Worm (Caenorhabditis elegans) whole organism, L2 larva: ENCODE data around the gene Y47D3A.20.

ENCODE experiments used
- C34F6.9 ChIP-seq: fragments of 150-350 bp; optimal IDR thresholded peaks from 2 replicates; lab custom pipeline; 2014; ENCODE audit warnings: missing biosample characterization, missing genetic modification characterization
- R02D3.7 ChIP-seq: fragments of 150-350 bp; optimal IDR thresholded peaks from 2 replicates; lab custom pipeline; 2014; ENCODE audit warnings: missing biosample characterization, missing genetic modification characterization
- Y55F3AM.14 ChIP-seq: fragments of 200-800 bp; sonication (Bioruptor generic); optimal IDR thresholded peaks from 2 replicates; lab custom pipeline; 2018; ENCODE audit warnings: mild to moderate bottlenecking, missing genetic modification characterization, missing compliant biosample characterization
- alr-1 ChIP-seq: fragments of 150-350 bp; optimal IDR thresholded peaks from 2 replicates; lab custom pipeline; 2014; ENCODE audit warnings: missing biosample characterization, missing genetic modification characterization
- aly-2 ChIP-seq: fragments of 150-350 bp; optimal IDR thresholded peaks from 2 replicates; lab custom pipeline; 2014; ENCODE audit warnings: missing biosample characterization, missing genetic modification characterization
- blmp-1 ChIP-seq: sonication (generic microtip); optimal IDR thresholded peaks from 2 replicates; lab custom pipeline; 2017; ENCODE audit warnings: missing genetic modification characterization, mild to moderate bottlenecking, missing compliant biosample characterization, antibody characterized with exemption, moderate library complexity; ENCODE audit not compliant: insufficient read depth
- ceh-16 ChIP-seq: fragments of 150-350 bp; optimal IDR thresholded peaks from 2 replicates; lab custom pipeline; 2014; ENCODE audit warnings: missing biosample characterization, missing genetic modification characterization
- ceh-82 ChIP-seq: fragments of 150-350 bp; optimal IDR thresholded peaks from 2 replicates; lab custom pipeline; 2014; ENCODE audit warnings: missing biosample characterization, missing genetic modification characterization
- crh-2 ChIP-seq: sonication (generic microtip); optimal IDR thresholded peaks from 2 replicates; lab custom pipeline; 2017; ENCODE audit warnings: missing biosample characterization, missing genetic modification characterization
- dmd-4 ChIP-seq: sonication (generic microtip); optimal IDR thresholded peaks from 2 replicates; lab custom pipeline; 2017; ENCODE audit warnings: missing biosample characterization, missing genetic modification characterization
- egl-27 ChIP-seq: sonication (generic microtip); optimal IDR thresholded peaks from 3 replicates; lab custom pipeline; 2017; ENCODE audit warnings: missing biosample characterization, missing genetic modification reagents, missing genetic modification characterization
- elt-1 ChIP-seq: fragments of 150-350 bp; optimal IDR thresholded peaks from 2 replicates; lab custom pipeline; 2014; ENCODE audit warnings: missing biosample characterization, missing genetic modification characterization
- fos-1 ChIP-seq: fragments of 150-350 bp; optimal IDR thresholded peaks from 2 replicates; lab custom pipeline; 2014; ENCODE audit warnings: missing biosample characterization, missing genetic modification characterization
- gmeb-1 ChIP-seq: fragments of 150-350 bp; optimal IDR thresholded peaks from 2 replicates; lab custom pipeline; 2014; ENCODE audit warnings: missing biosample characterization, missing genetic modification characterization
- lin-11 ChIP-seq: fragments of 150-350 bp; sonication (generic microtip); optimal IDR thresholded peaks from 2 replicates; lab custom pipeline; 2014; ENCODE audit warnings: missing biosample characterization, missing genetic modification characterization, inconsistent platforms, mixed read lengths
- lin-13 ChIP-seq: fragments of 150-350 bp; optimal IDR thresholded peaks from 2 replicates; lab custom pipeline; 2014; ENCODE audit warnings: missing biosample characterization, missing genetic modification reagents, missing genetic modification characterization
- lin-39 ChIP-seq: fragments of 150-350 bp; optimal IDR thresholded peaks from 2 replicates; lab custom pipeline; 2014; ENCODE audit warnings: missing biosample characterization, missing genetic modification reagents, missing genetic modification characterization
- lsy-2 ChIP-seq, 2 experiments: fragments of 150-350 bp in 1 of 2; sonication (generic microtip) in 1 of 2; optimal IDR thresholded peaks; 2 replicates each; lab custom pipeline; 2014 to 2017; ENCODE audit warnings: missing biosample characterization in 2 of 2, missing genetic modification characterization in 2 of 2
- mab-5 ChIP-seq: fragments of 150-350 bp; optimal IDR thresholded peaks from 2 replicates; lab custom pipeline; 2014; ENCODE audit warnings: missing biosample characterization, missing genetic modification characterization
- mbf-1 ChIP-seq: sonication (generic microtip); optimal IDR thresholded peaks from 2 replicates; lab custom pipeline; 2017; ENCODE audit warnings: missing biosample characterization, missing genetic modification characterization
- mdl-1 ChIP-seq, 2 experiments: fragments of 150-350 bp in 1 of 2; sonication (generic microtip) in 1 of 2; optimal IDR thresholded peaks; 2 replicates each; lab custom pipeline; 2017; ENCODE audit warnings: missing biosample characterization in 2 of 2, missing genetic modification characterization in 2 of 2
- nhr-10 ChIP-seq: sonication (generic microtip); optimal IDR thresholded peaks from 2 replicates; lab custom pipeline; 2017; ENCODE audit warnings: missing biosample characterization, missing genetic modification characterization
- nhr-11 ChIP-seq: fragments of 150-350 bp; optimal IDR thresholded peaks from 2 replicates; lab custom pipeline; 2014; ENCODE audit warnings: missing biosample characterization, missing genetic modification characterization
- nhr-129 ChIP-seq: fragments of 150-350 bp; optimal IDR thresholded peaks from 2 replicates; lab custom pipeline; 2014; ENCODE audit warnings: missing biosample characterization, missing genetic modification characterization
- nhr-21 ChIP-seq: fragments of 150-350 bp; optimal IDR thresholded peaks from 2 replicates; lab custom pipeline; 2014; ENCODE audit warnings: missing biosample characterization, missing genetic modification characterization
- nhr-23 ChIP-seq: fragments of 150-350 bp; optimal IDR thresholded peaks from 2 replicates; lab custom pipeline; 2014; ENCODE audit warnings: missing biosample characterization, missing genetic modification reagents, missing genetic modification characterization
- nhr-237 ChIP-seq: fragments of 150-350 bp; optimal IDR thresholded peaks from 2 replicates; lab custom pipeline; 2014; ENCODE audit warnings: missing biosample characterization, missing genetic modification characterization
- nhr-25 ChIP-seq: fragments of 150-350 bp; sonication (generic microtip); optimal IDR thresholded peaks from 3 replicates; lab custom pipeline; 2014; ENCODE audit warnings: missing biosample characterization, missing genetic modification characterization
- nhr-6 ChIP-seq: fragments of 150-350 bp; optimal IDR thresholded peaks from 2 replicates; lab custom pipeline; 2014; ENCODE audit warnings: missing biosample characterization, missing genetic modification characterization
- nhr-77 ChIP-seq: fragments of 150-350 bp; optimal IDR thresholded peaks from 2 replicates; lab custom pipeline; 2014; ENCODE audit warnings: missing biosample characterization, missing genetic modification characterization
- peb-1 ChIP-seq: fragments of 150-350 bp; optimal IDR thresholded peaks from 2 replicates; lab custom pipeline; 2014; ENCODE audit warnings: missing biosample characterization, missing genetic modification characterization
- skn-1 ChIP-seq: sonication (generic microtip); optimal IDR thresholded peaks from 2 replicates; lab custom pipeline; 2017; ENCODE audit warnings: missing biosample characterization, missing genetic modification characterization
- sma-3 ChIP-seq: sonication (generic microtip); optimal IDR thresholded peaks from 2 replicates; lab custom pipeline; 2016; ENCODE audit warnings: missing genetic modification reagents, missing genetic modification characterization, missing compliant biosample characterization
- sma-9 ChIP-seq, 2 experiments: fragments of 150-350 bp in 1 of 2; sonication (generic microtip) in 1 of 2; optimal IDR thresholded peaks; 2 replicates each; lab custom pipeline; 2014 to 2016; ENCODE audit warnings: missing genetic modification characterization in 2 of 2, mild to moderate bottlenecking in 1 of 2, missing biosample characterization in 1 of 2, missing compliant biosample characterization in 1 of 2, missing genetic modification reagents in 1 of 2, moderate library complexity in 1 of 2
- snpc-4 ChIP-seq: fragments of 150-350 bp; optimal IDR thresholded peaks from 2 replicates; lab custom pipeline; 2014; ENCODE audit warnings: missing biosample characterization, missing genetic modification characterization
- zag-1 ChIP-seq: fragments of 150-350 bp; optimal IDR thresholded peaks from 2 replicates; lab custom pipeline; 2014; ENCODE audit warnings: missing biosample characterization, missing genetic modification characterization
- ztf-1 ChIP-seq: fragments of 200-800 bp; sonication (Bioruptor generic); conservative IDR thresholded peaks from 2 replicates; pipeline ENCODE4 v1.3.6; 2022; ENCODE audit warnings: missing genetic modification characterization, missing compliant biosample characterization
- ztf-11 ChIP-seq: sonication (generic microtip); optimal IDR thresholded peaks from 2 replicates; lab custom pipeline; 2017; ENCODE audit warnings: missing biosample characterization, missing genetic modification characterization
- ztf-4 ChIP-seq: fragments of 150-350 bp; optimal IDR thresholded peaks from 2 replicates; lab custom pipeline; 2014; ENCODE audit warnings: missing biosample characterization, missing genetic modification characterization

Gene Y47D3A.20

ce11 chrIII:11237741-11238140, 37.1 kb upstream of the Y47D3A.20 start:
- no peak for TF ChIP-seq nhr-77 (tag; lab: Kevin White, UChicago)
- no peak for TF ChIP-seq nhr-237
- TF ChIP-seq zag-1 (tag; lab: Kevin White, UChicago) = no peak
- TF ChIP-seq nhr-25 (tag; lab: Kevin White, UChicago) = no peak
- TF ChIP-seq nhr-21 = no peak
- no peak for TF ChIP-seq ceh-16
- TF ChIP-seq Y55F3AM.14 (GFP tag; lab: Kevin White, UChicago) = no peak
- TF ChIP-seq lsy-2 (tag; optimal IDR thresholded peaks at IDR 0.05; lab: Kevin White, UChicago) = no peak
- no peak for TF ChIP-seq elt-1 (tag; lab: Kevin White, UChicago)
- TF ChIP-seq peb-1 (tag; lab: Kevin White, UChicago) = no peak

ce11 chrIII:11238309-11238708, 36.6 kb upstream of the Y47D3A.20 start:
- TF ChIP-seq sma-9 (GFP tag; optimal IDR thresholded peaks at IDR 0.05; lab: Kevin White, UChicago) (no peak), sma-9 (tag; optimal IDR thresholded peaks at IDR 0.05; lab: Kevin White, UChicago) (no peak), nhr-11 (tag; lab: Kevin White, UChicago) (no peak), dmd-4 (no peak)

ce11 chrIII:11238790-11239189, 36.1 kb upstream of the Y47D3A.20 start:
- TF ChIP-seq C34F6.9 (tag; lab: Kevin White, UChicago) = no peak
- TF ChIP-seq skn-1 (tag; lab: Kevin White, UChicago) = no peak
- TF ChIP-seq gmeb-1 = no peak
- TF ChIP-seq lin-11 (tag; lab: Kevin White, UChicago) = no peak
- no peak for TF ChIP-seq elt-1 (tag; lab: Kevin White, UChicago)
- TF ChIP-seq fos-1 = no peak
- TF ChIP-seq R02D3.7 (tag; lab: Kevin White, UChicago) = no peak
- no peak for TF ChIP-seq alr-1 (tag; lab: Kevin White, UChicago)
- no peak for TF ChIP-seq mab-5 (tag; lab: Kevin White, UChicago)

ce11 chrIII:11240776-11241175, 34.1 kb upstream of the Y47D3A.20 start:
- TF ChIP-seq skn-1 (tag; lab: Kevin White, UChicago) (no peak), zag-1 (tag; lab: Kevin White, UChicago) (no peak), lin-39 (tag; lab: Kevin White, UChicago) (no peak), C34F6.9 (tag; lab: Kevin White, UChicago) (no peak), nhr-11 (tag; lab: Kevin White, UChicago) (no peak), dmd-4 (no peak), lin-11 (tag; lab: Kevin White, UChicago) (no peak), fos-1 (peak; percentile 81), mbf-1 (no peak), sma-9 (GFP tag; optimal IDR thresholded peaks at IDR 0.05; lab: Kevin White, UChicago) (peak; percentile 32), sma-9 (tag; optimal IDR thresholded peaks at IDR 0.05; lab: Kevin White, UChicago) (no peak), nhr-25 (tag; lab: Kevin White, UChicago) (peak; percentile 55), nhr-6 (tag; lab: Kevin White, UChicago) (no peak), alr-1 (tag; lab: Kevin White, UChicago) (no peak), sma-3 (GFP tag; lab: Kevin White, UChicago) (no peak), ztf-4 (tag; lab: Kevin White, UChicago) (no peak), nhr-21 (no peak), mdl-1 (tag; optimal IDR thresholded peaks at IDR 0.05; lab: Kevin White, UChicago) (no peak), nhr-129 (tag; lab: Kevin White, UChicago) (no peak), lin-13 (GFP tag; lab: Kevin White, UChicago) (no peak), elt-1 (tag; lab: Kevin White, UChicago) (no peak), nhr-10 (tag; lab: Kevin White, UChicago) (no peak), nhr-23 (tag; lab: Kevin White, UChicago) (no peak), gmeb-1 (no peak), mab-5 (tag; lab: Kevin White, UChicago) (no peak), nhr-237 (no peak), ztf-11 (no peak), egl-27 (tag; lab: Kevin White, UChicago) (no peak), snpc-4 (no peak), ceh-82 (tag; lab: Kevin White, UChicago) (no peak), ztf-1 (GFP tag; lab: Robert Waterston, UW) (no peak), blmp-1 (tag; lab: Kevin White, UChicago) (peak; percentile 55), aly-2 (no peak), crh-2 (tag; lab: Kevin White, UChicago) (peak; percentile 14)
- TF ChIP-seq, all 48 proteins: peak for 5
